Worm (Caenorhabditis elegans): ENCODE measurements around the gene srg-32.

The srg-32 gene

ce11 chrV:10580638-10581037 lies 8.0 kb downstream of the srg-32 start:
- TF ChIP-seq tlp-1 (tag; optimal IDR thresholded peaks at IDR 0.05), result peak; percentile 56
- TF ChIP-seq nhr-19 (GFP tag; conservative IDR thresholded peaks at IDR 0.05), result no peak
- peak; percentile 40 for TF ChIP-seq elt-2 (tag; optimal IDR thresholded peaks at IDR 0.05)
- TF ChIP-seq lin-35 (GFP tag; optimal IDR thresholded peaks at IDR 0.05), result peak in 1 of 2 experiments; percentile 9

DNA sequence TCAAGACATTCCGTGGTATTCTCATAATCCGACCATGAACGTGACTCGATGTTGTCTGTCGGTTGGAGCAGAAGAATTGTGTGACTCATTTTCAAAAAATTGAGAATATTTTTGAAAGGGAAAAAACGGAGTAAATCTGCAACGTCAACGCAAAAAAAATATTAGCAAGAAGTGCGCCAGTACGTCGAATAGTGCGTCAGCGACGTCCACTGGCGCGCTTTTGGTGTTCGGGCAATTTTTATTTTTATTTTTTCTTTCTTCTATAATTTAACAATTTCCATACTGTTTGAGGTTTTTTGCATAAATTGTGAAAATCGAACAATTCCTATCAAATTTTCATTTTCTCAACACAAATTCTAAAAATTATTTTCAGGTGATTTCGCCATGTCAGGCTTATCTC lies 9.7 kb downstream of the srg-32 start, which contains the start of the genes erh-1 and lpd-9:
TSS of gene erh-1 (minus strand) at position 204 of the 400 bp plus-strand sequence.
TSS of gene lpd-9 (plus strand) at position 368 of the 400 bp plus-strand sequence.
- TF ChIP-seq mdl-1 (tag; optimal IDR thresholded peaks at IDR 0.05), result peak in 1 of 2 experiments; percentile 25
- no peak for TF ChIP-seq nhr-28 (tag; optimal IDR thresholded peaks at IDR 0.05)
- peak; percentile 30 for TF ChIP-seq aha-1 (tag; optimal IDR thresholded peaks at IDR 0.05)
- TF ChIP-seq lin-14 (GFP tag; optimal IDR thresholded peaks at IDR 0.05), result no peak
- TF ChIP-seq F16B12.6 (tag; optimal IDR thresholded peaks at IDR 0.05), result peak; percentile 49
- peak; percentile 89 for TF ChIP-seq rnt-1 (tag; optimal IDR thresholded peaks at IDR 0.05)
- peak; percentile 81 for TF ChIP-seq grh-1 (GFP tag; IDR thresholded peaks at IDR 0.05)
- TF ChIP-seq dpl-1 (GFP tag; optimal IDR thresholded peaks at IDR 0.05), result peak; percentile 75 to 83 (median 79)
- TF ChIP-seq efl-3 (GFP tag; optimal IDR thresholded peaks at IDR 0.05), result no peak
- peak; percentile 78 to 86 for TF ChIP-seq lsy-2 (tag; optimal IDR thresholded peaks at IDR 0.05)
- peak; percentile 88 for TF ChIP-seq dsc-1 (tag; optimal IDR thresholded peaks at IDR 0.05)
- peak; percentile 17 for TF ChIP-seq fkh-10 (GFP tag; optimal IDR thresholded peaks at IDR 0.05)
- no peak for TF ChIP-seq fos-1 (tag; optimal IDR thresholded peaks at IDR 0.05)
- no peak for TF ChIP-seq egl-27 (tag; optimal IDR thresholded peaks at IDR 0.05)
- no peak for TF ChIP-seq unc-30 (tag; optimal IDR thresholded peaks at IDR 0.05)
- peak; percentile 72 for TF ChIP-seq isw-1 (GFP tag; IDR thresholded peaks at IDR 0.05)
- peak; percentile 39 for TF ChIP-seq sup-37 (GFP tag; optimal IDR thresholded peaks at IDR 0.05)
- TF ChIP-seq pax-3 (tag; optimal IDR thresholded peaks at IDR 0.05), result peak; percentile 19
- no peak for TF ChIP-seq sptf-1 (tag; optimal IDR thresholded peaks at IDR 0.05)
- TF ChIP-seq nhr-20 (tag; optimal IDR thresholded peaks at IDR 0.05), result peak; percentile 82
- TF ChIP-seq nhr-85 (tag), result peak; percentile 87
- TF ChIP-seq elt-3 (tag; optimal IDR thresholded peaks at IDR 0.05), result peak in 1 of 6 experiments; percentile 34
- no peak for TF ChIP-seq nhr-12 (tag; optimal IDR thresholded peaks at IDR 0.05)
- no peak for TF ChIP-seq nhr-237 (tag; optimal IDR thresholded peaks at IDR 0.05)
- TF ChIP-seq nhr-71 (tag; optimal IDR thresholded peaks at IDR 0.05), result peak; percentile 87
- TF ChIP-seq nhr-19 (GFP tag; conservative IDR thresholded peaks at IDR 0.05), result peak; percentile 85
- peak; percentile 85 for TF ChIP-seq xbp-1 (tag; optimal IDR thresholded peaks at IDR 0.05)
- TF ChIP-seq mep-1 (tag; optimal IDR thresholded peaks at IDR 0.05), result peak; percentile 90
- TF ChIP-seq vab-15 (tag; optimal IDR thresholded peaks at IDR 0.05), result no peak
- TF ChIP-seq lin-15B (tag; optimal IDR thresholded peaks at IDR 0.05), result peak; percentile 52
- TF ChIP-seq lin-13 (GFP tag; optimal IDR thresholded peaks at IDR 0.05), result peak; percentile 17
- peak; percentile 80 for TF ChIP-seq snu-23 (GFP tag; optimal IDR thresholded peaks at IDR 0.05)
- TF ChIP-seq ets-5 (GFP tag; IDR thresholded peaks at IDR 0.05), result no peak
- peak; percentile 29 for TF ChIP-seq aly-2 (tag; optimal IDR thresholded peaks at IDR 0.05)
- TF ChIP-seq ceh-88 (GFP tag; IDR thresholded peaks at IDR 0.05), result peak; percentile 21; the same call in 1 of the 2 replicates
- TF ChIP-seq ceh-90 (tag; optimal IDR thresholded peaks at IDR 0.05), result no peak
- peak; percentile 87 for TF ChIP-seq swsn-7 (tag; optimal IDR thresholded peaks at IDR 0.05)
- TF ChIP-seq egl-13 (tag; optimal IDR thresholded peaks at IDR 0.05), result peak; percentile 75
- TF ChIP-seq mab-9 (GFP tag; IDR thresholded peaks at IDR 0.05), result peak; percentile 76
- TF ChIP-seq hlh-4 (tag; optimal IDR thresholded peaks at IDR 0.05), result no peak
- peak; percentile 67 for TF ChIP-seq nhr-77 (tag; optimal IDR thresholded peaks at IDR 0.05)
- peak; percentile 53 for TF ChIP-seq C04F5.9 (tag; optimal IDR thresholded peaks at IDR 0.05)
- peak; percentile 85 for TF ChIP-seq nhr-90 (tag; optimal IDR thresholded peaks at IDR 0.05; ENCODE audit: poor library complexity)
- TF ChIP-seq ceh-8 (GFP tag; optimal IDR thresholded peaks at IDR 0.05), result peak; percentile 51
- TF ChIP-seq ama-1 (optimal IDR thresholded peaks at IDR 0.05), result no peak
- TF ChIP-seq pag-3 (tag; optimal IDR thresholded peaks at IDR 0.05; ENCODE audit: borderline replicate concordance, insufficient read depth), result peak; percentile 53
- TF ChIP-seq hlh-17 (GFP tag; optimal IDR thresholded peaks at IDR 0.05; ENCODE audit: borderline replicate concordance), result no peak
- TF ChIP-seq ztf-4 (tag; optimal IDR thresholded peaks at IDR 0.05), result no peak
